Worm (Caenorhabditis elegans): Measurements from ENCODE around the gene ZK742.4.
A peak's percentile ranks its signal among the peaks of the same experiment; 100 is the strongest.

ZK742.4 gene

ce11 chrV:7804064-7804800 is 7.4 kb downstream of the ZK742.4 start, which contains the start of gene uvs-1 (continued):
- TF ChIP-seq lin-13 (GFP tag; optimal IDR thresholded peaks at IDR 0.05), result peak; percentile 26
- peak; percentile 63 for TF ChIP-seq unc-130 (tag; optimal IDR thresholded peaks at IDR 0.05)
- no peak for TF ChIP-seq aly-2 (tag; optimal IDR thresholded peaks at IDR 0.05)
- peak; percentile 69 for TF ChIP-seq nhr-19 (GFP tag; conservative IDR thresholded peaks at IDR 0.05)
- TF ChIP-seq fkh-8 (tag; optimal IDR thresholded peaks at IDR 0.05), result peak; percentile 66
- peak; percentile 38 to 48 for TF ChIP-seq efl-1 (optimal IDR thresholded peaks at IDR 0.05)
- peak; percentile 33 to 95 for TF ChIP-seq efl-1 (GFP tag; optimal IDR thresholded peaks at IDR 0.05 in 1 of 2)
- TF ChIP-seq pqm-1 (tag; optimal IDR thresholded peaks at IDR 0.05), result no peak
- TF ChIP-seq ama-1 (optimal IDR thresholded peaks at IDR 0.05), result no peak
- no peak for TF ChIP-seq ces-1 (GFP tag; optimal IDR thresholded peaks at IDR 0.05)
- TF ChIP-seq nhr-77 (tag; optimal IDR thresholded peaks at IDR 0.05), result peak; percentile 24
- peak; percentile 33 to 73 (median 38) for TF ChIP-seq dpl-1 (GFP tag; optimal IDR thresholded peaks at IDR 0.05)
- TF ChIP-seq elt-3 (tag; optimal IDR thresholded peaks at IDR 0.05), result peak in 1 of 6 experiments; percentile 35
- TF ChIP-seq tlp-1 (tag; optimal IDR thresholded peaks at IDR 0.05), result no peak
- TF ChIP-seq skn-1 (tag; optimal IDR thresholded peaks at IDR 0.05), result peak; percentile 48
- no peak for TF ChIP-seq C34B4.2 (tag; optimal IDR thresholded peaks at IDR 0.05)
- no peak for TF ChIP-seq egl-27 (tag; optimal IDR thresholded peaks at IDR 0.05)
- TF ChIP-seq mab-9 (GFP tag; IDR thresholded peaks at IDR 0.05), result 0 out of 2 replicates have a peak, but pooled peaks have one; percentile 18
- TF ChIP-seq nhr-90 (tag; optimal IDR thresholded peaks at IDR 0.05; ENCODE audit: poor library complexity), result peak; percentile 64
- TF ChIP-seq nhr-28 (tag; optimal IDR thresholded peaks at IDR 0.05), result no peak
- no peak for TF ChIP-seq grh-1 (GFP tag; IDR thresholded peaks at IDR 0.05)
- no peak for TF ChIP-seq hlh-4 (tag; optimal IDR thresholded peaks at IDR 0.05)
- peak; percentile 77 for TF ChIP-seq nhr-71 (tag; optimal IDR thresholded peaks at IDR 0.05)
- TF ChIP-seq snpc-4 (tag; optimal IDR thresholded peaks at IDR 0.05), result peak; percentile 33
- TF ChIP-seq unc-98 (GFP tag; IDR thresholded peaks at IDR 0.05), result no peak
- peak; percentile 41 for TF ChIP-seq tbx-2 (tag; optimal IDR thresholded peaks at IDR 0.05)
- TF ChIP-seq lir-3 (tag; optimal IDR thresholded peaks at IDR 0.05; ENCODE audit: poor library complexity), result no peak

ce11 chrV:7803563-7803962 is 8.0 kb downstream of the ZK742.4 start:
- TF ChIP-seq aha-1 (tag; optimal IDR thresholded peaks at IDR 0.05), result no peak
- TF ChIP-seq ceh-90 (tag; optimal IDR thresholded peaks at IDR 0.05), result no peak
- no peak for TF ChIP-seq skn-1 (tag; optimal IDR thresholded peaks at IDR 0.05)
- no peak for TF ChIP-seq C16A3.4 (tag; optimal IDR thresholded peaks at IDR 0.05)
- TF ChIP-seq fkh-10 (GFP tag; optimal IDR thresholded peaks at IDR 0.05), result no peak

ce11 chrV:7798079-7798478 is 13.5 kb downstream of the ZK742.4 start, which contains the start of gene ZK742.7:
ZK742.7 (plus strand) TSS chrV:7798379.
- TF ChIP-seq nhr-85 (tag) (no peak), pag-3 (tag; optimal IDR thresholded peaks at IDR 0.05; ENCODE audit: borderline replicate concordance, insufficient read depth) (no peak), dsc-1 (tag; optimal IDR thresholded peaks at IDR 0.05) (no peak), pqm-1 (tag; optimal IDR thresholded peaks at IDR 0.05) (no peak), nhr-76 (tag; optimal IDR thresholded peaks at IDR 0.05) (no peak), C04F5.9 (tag; optimal IDR thresholded peaks at IDR 0.05) (no peak), mef-2 (tag; optimal IDR thresholded peaks at IDR 0.05) (no peak), nhr-11 (tag; optimal IDR thresholded peaks at IDR 0.05) (no peak), nhr-47 (tag; optimal IDR thresholded peaks at IDR 0.05) (no peak)
